Worm (Caenorhabditis elegans) whole organism, L1 larva: ENCODE results near the gene sel-2.

Experiments
- C04F5.9 ChIP-seq: sonication (generic microtip); optimal IDR thresholded peaks from 2 replicates; lab custom pipeline; 2016; ENCODE audit warnings: missing genetic modification characterization, missing compliant biosample characterization
- C16A3.4 ChIP-seq: fragments of 150-350 bp; optimal IDR thresholded peaks from 2 replicates; lab custom pipeline; 2014; ENCODE audit warnings: missing biosample characterization, missing genetic modification characterization
- C34B4.2 ChIP-seq: sonication (generic microtip); optimal IDR thresholded peaks from 2 replicates; lab custom pipeline; 2017; ENCODE audit warnings: mild to moderate bottlenecking, missing genetic modification characterization, missing compliant biosample characterization
- blmp-1 ChIP-seq: fragments of 150-350 bp; optimal IDR thresholded peaks from 2 replicates; lab custom pipeline; 2014; ENCODE audit warnings: missing biosample characterization, missing genetic modification characterization
- ceh-63 ChIP-seq: fragments of 200-800 bp; sonication (Bioruptor generic); optimal IDR thresholded peaks from 2 replicates; lab custom pipeline; 2018; ENCODE audit warnings: mild to moderate bottlenecking, missing genetic modification characterization, missing compliant biosample characterization
- ceh-8 ChIP-seq: fragments of 200-800 bp; sonication (Bioruptor generic); optimal IDR thresholded peaks from 2 replicates; lab custom pipeline; 2018; ENCODE audit warnings: mild to moderate bottlenecking, missing genetic modification characterization, moderate library complexity, missing compliant biosample characterization
- ceh-82 ChIP-seq, 3 experiments: fragments of 150-350 bp in 1 of 3; sonication (generic microtip) in 2 of 3; optimal IDR thresholded peaks; 2 replicates each; lab custom pipeline; 2014 to 2017; ENCODE audit warnings: missing biosample characterization in 3 of 3, missing genetic modification characterization in 3 of 3
- ceh-90 ChIP-seq: sonication (generic microtip); optimal IDR thresholded peaks from 2 replicates; lab custom pipeline; 2016; ENCODE audit warnings: missing genetic modification characterization, missing compliant biosample characterization
- dpl-1 ChIP-seq, 3 experiments: fragments of 150-350 bp in 2 of 3; sonication (generic microtip) in 1 of 3; optimal IDR thresholded peaks; 2 replicates each; lab custom pipeline; 2014 to 2017; ENCODE audit warnings: missing biosample characterization in 3 of 3, missing genetic modification characterization in 3 of 3, missing genetic modification reagents in 3 of 3
- dsc-1 ChIP-seq: sonication (generic microtip); optimal IDR thresholded peaks from 2 replicates; lab custom pipeline; 2016; ENCODE audit warnings: mild to moderate bottlenecking, missing genetic modification characterization, missing compliant biosample characterization
- efl-1 ChIP-seq, 4 experiments: fragments of 150-350 bp; optimal IDR thresholded peaks in 3 of 4; peaks in 1 of 4; 1 replicate in 1 of 4; 2 replicates in 3 of 4; lab custom pipeline; 2014; ENCODE audit warnings: missing biosample characterization in 2 of 4, missing genetic modification characterization in 2 of 4, missing genetic modification reagents in 2 of 4
- efl-3 ChIP-seq: fragments of 200-800 bp; sonication (Bioruptor generic); optimal IDR thresholded peaks from 2 replicates; lab custom pipeline; 2018; ENCODE audit warnings: mild to moderate bottlenecking, missing genetic modification characterization, missing compliant biosample characterization
- ets-5 ChIP-seq: fragments of 200-800 bp; sonication (Bioruptor generic); IDR thresholded peaks from 2 replicates; pipeline ENCODE4 v1.3.6; 2022; ENCODE audit warnings: missing genetic modification characterization, missing compliant biosample characterization
- fkh-10 ChIP-seq: sonication (generic microtip); optimal IDR thresholded peaks from 2 replicates; lab custom pipeline; 2017; ENCODE audit warnings: missing biosample characterization, missing genetic modification reagents, missing genetic modification characterization
- fkh-4 ChIP-seq: sonication (generic microtip); optimal IDR thresholded peaks from 2 replicates; lab custom pipeline; 2016; ENCODE audit warnings: missing compliant biosample characterization, missing genetic modification characterization, borderline replicate concordance
- fkh-8 ChIP-seq: sonication (generic microtip); optimal IDR thresholded peaks from 2 replicates; lab custom pipeline; 2016; ENCODE audit warnings: mild to moderate bottlenecking, missing genetic modification characterization, missing compliant biosample characterization
- hlh-17 ChIP-seq: fragments of 200-800 bp; sonication (Bioruptor generic); optimal IDR thresholded peaks from 2 replicates; lab custom pipeline; 2018; ENCODE audit warnings: missing genetic modification characterization, mild to moderate bottlenecking, missing compliant biosample characterization, moderate library complexity, borderline replicate concordance
- irx-1 ChIP-seq: sonication (generic microtip); optimal IDR thresholded peaks from 2 replicates; lab custom pipeline; 2016; ENCODE audit warnings: missing genetic modification characterization, missing compliant biosample characterization
- isw-1 ChIP-seq: fragments of 200-800 bp; sonication (Bioruptor generic); IDR thresholded peaks from 2 replicates; pipeline ENCODE4 v1.3.6; 2022; ENCODE audit warnings: missing genetic modification characterization, missing compliant biosample characterization
- jun-1 ChIP-seq: fragments of 150-350 bp; optimal IDR thresholded peaks from 2 replicates; lab custom pipeline; 2014; ENCODE audit warnings: missing biosample characterization, missing genetic modification reagents, missing genetic modification characterization
- lin-14 ChIP-seq: fragments of 200-800 bp; sonication (Bioruptor generic); optimal IDR thresholded peaks from 2 replicates; lab custom pipeline; 2018; ENCODE audit warnings: mild to moderate bottlenecking, missing genetic modification characterization, moderate library complexity, missing compliant biosample characterization
- lin-15B ChIP-seq: fragments of 150-350 bp; sonication (generic microtip); optimal IDR thresholded peaks from 3 replicates; lab custom pipeline; 2014; ENCODE audit warnings: missing biosample characterization, missing genetic modification characterization
- lin-35 ChIP-seq, 2 experiments: fragments of 150-350 bp; optimal IDR thresholded peaks; 2 replicates each; lab custom pipeline; 2014; ENCODE audit warnings: missing biosample characterization in 2 of 2, missing genetic modification characterization in 2 of 2, missing genetic modification reagents in 2 of 2
- lin-39 ChIP-seq: fragments of 150-350 bp; optimal IDR thresholded peaks from 2 replicates; lab custom pipeline; 2014; ENCODE audit warnings: missing biosample characterization, missing genetic modification reagents, missing genetic modification characterization
- lir-3 ChIP-seq: sonication (generic microtip); optimal IDR thresholded peaks from 2 replicates; lab custom pipeline; 2016; ENCODE audit warnings: mild to moderate bottlenecking, missing genetic modification characterization, moderate library complexity, missing compliant biosample characterization; ENCODE audit not compliant: poor library complexity
- lsy-2 ChIP-seq, 2 experiments: fragments of 150-350 bp; optimal IDR thresholded peaks; 2 replicates each; lab custom pipeline; 2014; ENCODE audit warnings: missing biosample characterization in 2 of 2, missing genetic modification characterization in 2 of 2
- mab-9 ChIP-seq: fragments of 200-800 bp; sonication (Bioruptor generic); IDR thresholded peaks from 2 replicates; pipeline ENCODE4 v1.3.6; 2022; ENCODE audit warnings: missing genetic modification reagents, missing genetic modification characterization, missing compliant biosample characterization
- mep-1 ChIP-seq: fragments of 150-350 bp; optimal IDR thresholded peaks from 2 replicates; lab custom pipeline; 2014; ENCODE audit warnings: missing biosample characterization, missing genetic modification characterization
- nhr-19 ChIP-seq: fragments of 200-800 bp; sonication (Bioruptor generic); conservative IDR thresholded peaks from 2 replicates; pipeline ENCODE4 v1.3.6; 2022; ENCODE audit warnings: missing genetic modification characterization, missing compliant biosample characterization
- nhr-47 ChIP-seq: sonication (generic microtip); optimal IDR thresholded peaks from 2 replicates; lab custom pipeline; 2016; ENCODE audit warnings: mild to moderate bottlenecking, missing genetic modification characterization, moderate library complexity, missing compliant biosample characterization
- nhr-71 ChIP-seq: sonication (generic microtip); optimal IDR thresholded peaks from 2 replicates; lab custom pipeline; 2016; ENCODE audit warnings: mild to moderate bottlenecking, missing genetic modification characterization, moderate library complexity, missing compliant biosample characterization
- nhr-76 ChIP-seq: sonication (generic microtip); optimal IDR thresholded peaks from 2 replicates; lab custom pipeline; 2017; ENCODE audit warnings: missing biosample characterization, missing genetic modification characterization
- pax-3 ChIP-seq: fragments of 200-800 bp; sonication (Bioruptor generic); optimal IDR thresholded peaks from 2 replicates; lab custom pipeline; 2018; ENCODE audit warnings: mild to moderate bottlenecking, missing genetic modification characterization, moderate library complexity, missing compliant biosample characterization
- rnt-1 ChIP-seq: sonication (generic microtip); optimal IDR thresholded peaks from 2 replicates; lab custom pipeline; 2016; ENCODE audit warnings: mild to moderate bottlenecking, missing genetic modification characterization, moderate library complexity, missing compliant biosample characterization
- skn-1 ChIP-seq: fragments of 150-350 bp; optimal IDR thresholded peaks from 2 replicates; lab custom pipeline; 2014; ENCODE audit warnings: missing biosample characterization, missing genetic modification characterization
- snu-23 ChIP-seq: sonication (generic microtip); optimal IDR thresholded peaks from 2 replicates; lab custom pipeline; 2016; ENCODE audit warnings: missing genetic modification characterization, missing compliant biosample characterization
- sox-4 ChIP-seq: sonication (generic microtip); optimal IDR thresholded peaks from 2 replicates; lab custom pipeline; 2016; ENCODE audit warnings: missing genetic modification characterization, missing compliant biosample characterization
- swsn-7 ChIP-seq: sonication (generic microtip); optimal IDR thresholded peaks from 2 replicates; lab custom pipeline; 2016; ENCODE audit warnings: missing genetic modification characterization, missing compliant biosample characterization
- tbx-2 ChIP-seq: sonication (generic microtip); optimal IDR thresholded peaks from 2 replicates; lab custom pipeline; 2016; ENCODE audit warnings: missing genetic modification characterization, missing compliant biosample characterization
- tlp-1 ChIP-seq: fragments of 150-350 bp; optimal IDR thresholded peaks from 2 replicates; lab custom pipeline; 2014; ENCODE audit warnings: missing biosample characterization, missing genetic modification characterization
- unc-130 ChIP-seq: fragments of 150-350 bp; optimal IDR thresholded peaks from 2 replicates; lab custom pipeline; 2017; ENCODE audit warnings: missing biosample characterization, missing genetic modification characterization, inconsistent platforms
- unc-30 ChIP-seq: sonication (generic microtip); optimal IDR thresholded peaks from 2 replicates; lab custom pipeline; 2017; ENCODE audit warnings: missing biosample characterization, missing genetic modification characterization
- unc-86 ChIP-seq: sonication (generic microtip); optimal IDR thresholded peaks from 2 replicates; lab custom pipeline; 2016; ENCODE audit warnings: missing genetic modification characterization, missing compliant biosample characterization
- xbp-1 ChIP-seq: sonication (generic microtip); optimal IDR thresholded peaks from 2 replicates; lab custom pipeline; 2016; ENCODE audit warnings: missing genetic modification characterization, missing compliant biosample characterization
- zag-1 ChIP-seq: fragments of 150-350 bp; optimal IDR thresholded peaks from 2 replicates; lab custom pipeline; 2014; ENCODE audit warnings: missing biosample characterization, missing genetic modification characterization

The sel-2 gene

DNA sequence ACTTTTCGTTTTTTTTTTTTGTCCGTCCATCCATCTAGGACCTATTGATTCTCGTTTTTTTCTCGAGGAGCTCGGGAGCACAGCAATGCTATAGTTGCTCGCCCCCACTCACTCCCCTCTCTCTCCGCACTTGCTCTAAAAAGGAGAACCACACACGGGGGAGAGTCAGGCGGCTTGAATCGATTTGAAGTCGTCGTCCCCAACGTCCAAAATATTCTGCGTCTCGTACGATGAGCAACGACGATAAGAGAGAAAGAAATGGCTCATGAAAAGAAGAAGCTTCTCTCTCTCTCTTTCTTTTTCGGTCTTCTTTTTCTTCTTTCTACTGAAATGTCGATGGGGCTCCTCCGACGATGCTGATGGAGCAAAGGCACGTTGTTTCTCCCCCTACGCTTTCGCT is 44.2 kb upstream of the sel-2 start:
- TF ChIP-seq lin-35 (GFP tag; optimal IDR thresholded peaks at IDR 0.05; lab: Kevin White, UChicago): peak in 1 of 2 experiments; percentile 53
- TF ChIP-seq irx-1 (tag; lab: Kevin White, UChicago): peak; percentile 35
- TF ChIP-seq nhr-71 (tag; lab: Kevin White, UChicago): peak; percentile 62
- peak; percentile 36 for TF ChIP-seq skn-1 (tag; lab: Kevin White, UChicago)
- peak; percentile 51 to 67 (median 53) for TF ChIP-seq ceh-82 (tag; optimal IDR thresholded peaks at IDR 0.05; lab: Kevin White, UChicago)
- no peak for TF ChIP-seq fkh-4
- peak; percentile 58 for TF ChIP-seq snu-23 (GFP tag; lab: Kevin White, UChicago)
- TF ChIP-seq lin-14: peak; percentile 92
- TF ChIP-seq ceh-63 (GFP tag; lab: Kevin White, UChicago): peak; percentile 25
- peak; percentile 41 for TF ChIP-seq mep-1 (tag; lab: Kevin White, UChicago)
- peak; percentile 13 for TF ChIP-seq rnt-1 (tag; lab: Kevin White, UChicago)
- no peak for TF ChIP-seq ceh-90 (tag; lab: Kevin White, UChicago)
- peak in 1 of 2 experiments; percentile 65 for TF ChIP-seq lsy-2 (tag; optimal IDR thresholded peaks at IDR 0.05; lab: Kevin White, UChicago)
- no peak for TF ChIP-seq nhr-76 (tag; lab: Kevin White, UChicago)
- TF ChIP-seq isw-1 (GFP tag; lab: Robert Waterston, UW): peak; percentile 36
- no peak for TF ChIP-seq C04F5.9 (tag; lab: Kevin White, UChicago)
- TF ChIP-seq xbp-1: peak; percentile 29
- no peak for TF ChIP-seq C34B4.2
- TF ChIP-seq lir-3 (tag; lab: Kevin White, UChicago): no peak
- TF ChIP-seq pax-3 (tag; lab: Kevin White, UChicago): peak; percentile 36
- no peak for TF ChIP-seq tlp-1 (tag; lab: Kevin White, UChicago)
- 0 out of 2 replicates have a peak, but pooled peaks have one; percentile 3 for TF ChIP-seq nhr-19 (GFP tag; lab: Robert Waterston, UW)
- TF ChIP-seq unc-130 (tag; lab: Kevin White, UChicago): no peak
- peak; percentile 64 for TF ChIP-seq unc-86 (tag; lab: Kevin White, UChicago)
- TF ChIP-seq ceh-8 (GFP tag; lab: Kevin White, UChicago): no peak
- TF ChIP-seq dsc-1 (tag; lab: Kevin White, UChicago): no peak
- TF ChIP-seq fkh-10: peak; percentile 38
- TF ChIP-seq blmp-1 (tag; lab: Kevin White, UChicago): no peak
- peak; percentile 53 for TF ChIP-seq swsn-7 (tag; lab: Kevin White, UChicago)
- TF ChIP-seq lin-39 (tag; lab: Kevin White, UChicago): no peak
- peak; percentile 67 for TF ChIP-seq nhr-47 (tag; lab: Kevin White, UChicago)
- TF ChIP-seq fkh-8: peak; percentile 76
- no peak for TF ChIP-seq zag-1 (tag; lab: Kevin White, UChicago)
- TF ChIP-seq tbx-2 (tag; lab: Kevin White, UChicago): peak; percentile 62
- TF ChIP-seq dpl-1 (GFP tag; optimal IDR thresholded peaks at IDR 0.05; lab: Kevin White, UChicago): peak in 1 of 3 experiments; percentile 8
- TF ChIP-seq sox-4 (tag; lab: Kevin White, UChicago): peak; percentile 12
- no peak for TF ChIP-seq unc-30
- TF ChIP-seq mab-9 (GFP tag; lab: Robert Waterston, UW): 0 out of 2 replicates have a peak, but pooled peaks have one; percentile 8
- TF ChIP-seq efl-1 (optimal IDR thresholded peaks at IDR 0.05; lab: Kevin White, UChicago): peak; percentile 31 to 40
- peak in 1 of 2 experiments; percentile 11 for TF ChIP-seq efl-1 (GFP tag; optimal IDR thresholded peaks at IDR 0.05 in 1 of 2; lab: Kevin White, UChicago)
- TF ChIP-seq C16A3.4 (tag; lab: Kevin White, UChicago): no peak
- no peak for TF ChIP-seq ets-5
- no peak for TF ChIP-seq hlh-17

ce11 chrIII:4655402-4655801 is 43.2 kb upstream of the sel-2 start, which contains the start of gene T23F11.2:
T23F11.2 (minus strand) TSS chrIII:4655502.
- TF ChIP-seq pax-3 (tag; lab: Kevin White, UChicago): no peak
- no peak for TF ChIP-seq skn-1 (tag; lab: Kevin White, UChicago)
- TF ChIP-seq lin-15B (tag; lab: Kevin White, UChicago): no peak
- TF ChIP-seq unc-130 (tag; lab: Kevin White, UChicago): no peak
- no peak for TF ChIP-seq ets-5
- TF ChIP-seq lir-3 (tag; lab: Kevin White, UChicago): no peak
- TF ChIP-seq jun-1: no peak
- TF ChIP-seq tlp-1 (tag; lab: Kevin White, UChicago): no peak
- no peak for TF ChIP-seq efl-3
- TF ChIP-seq zag-1 (tag; lab: Kevin White, UChicago): no peak
